Worm (Caenorhabditis elegans) whole organism, late embryonic: ENCODE results near the gene txt-19.
A peak's percentile ranks its signal among the peaks of the same experiment; 100 is the strongest.

Source experiments
- C38D4.7 ChIP-seq: fragments of 200-800 bp; sonication (Bioruptor generic); optimal IDR thresholded peaks from 2 replicates; lab custom pipeline; 2018; ENCODE audit warnings: mild to moderate bottlenecking, missing genetic modification characterization, moderate library complexity, missing compliant biosample characterization
- F13H6.1 ChIP-seq: sonication (generic microtip); optimal IDR thresholded peaks from 2 replicates; lab custom pipeline; 2016; ENCODE audit warnings: missing genetic modification characterization, missing compliant biosample characterization
- K02D7.2 ChIP-seq: sonication (generic microtip); optimal IDR thresholded peaks from 2 replicates; lab custom pipeline; 2017; ENCODE audit warnings: mild to moderate bottlenecking, missing genetic modification characterization, missing compliant biosample characterization
- ceh-2 ChIP-seq: sonication (generic microtip); optimal IDR thresholded peaks from 2 replicates; lab custom pipeline; 2016; ENCODE audit warnings: missing genotype, missing genetic modification characterization, missing compliant biosample characterization
- ceh-22 ChIP-seq: sonication (generic microtip); optimal IDR thresholded peaks from 2 replicates; lab custom pipeline; 2017; ENCODE audit warnings: missing biosample characterization, missing genetic modification characterization
- ceh-24 ChIP-seq: sonication (generic microtip); optimal IDR thresholded peaks from 2 replicates; lab custom pipeline; 2016; ENCODE audit warnings: mild to moderate bottlenecking, missing genetic modification characterization, missing compliant biosample characterization
- ceh-31 ChIP-seq: sonication (generic microtip); optimal IDR thresholded peaks from 2 replicates; lab custom pipeline; 2016; ENCODE audit warnings: missing genetic modification characterization, missing compliant biosample characterization
- ceh-34 ChIP-seq: sonication (generic microtip); optimal IDR thresholded peaks from 2 replicates; lab custom pipeline; 2016; ENCODE audit warnings: mild to moderate bottlenecking, missing genetic modification characterization, missing compliant biosample characterization
- ceh-48 ChIP-seq: sonication (generic microtip); optimal IDR thresholded peaks from 2 replicates; lab custom pipeline; 2016; ENCODE audit warnings: missing genetic modification characterization, inconsistent platforms, missing compliant biosample characterization
- dmd-4 ChIP-seq: sonication (generic microtip); optimal IDR thresholded peaks from 2 replicates; lab custom pipeline; 2016; ENCODE audit warnings: borderline replicate concordance, missing genetic modification characterization, missing compliant biosample characterization
- dve-1 ChIP-seq: sonication (generic microtip); optimal IDR thresholded peaks from 2 replicates; lab custom pipeline; 2017; ENCODE audit warnings: antibody characterized with exemption, mild to moderate bottlenecking, missing genetic modification characterization, missing compliant biosample characterization
- elt-2 ChIP-seq: sonication (generic microtip); optimal IDR thresholded peaks from 2 replicates; lab custom pipeline; 2016; ENCODE audit warnings: missing genetic modification reagents, missing genetic modification characterization, missing compliant biosample characterization
- elt-4 ChIP-seq: sonication (generic microtip); optimal IDR thresholded peaks from 2 replicates; lab custom pipeline; 2016; ENCODE audit warnings: missing genetic modification characterization, missing compliant biosample characterization
- fkh-10 ChIP-seq: fragments of 150-350 bp; optimal IDR thresholded peaks from 2 replicates; lab custom pipeline; 2014; ENCODE audit warnings: missing biosample characterization, missing genetic modification reagents, missing genetic modification characterization
- gmeb-2 ChIP-seq: sonication (generic microtip); optimal IDR thresholded peaks from 2 replicates; lab custom pipeline; 2016; ENCODE audit warnings: missing genetic modification characterization, inconsistent platforms, missing compliant biosample characterization
- hlh-15 ChIP-seq: sonication (generic microtip); optimal IDR thresholded peaks from 2 replicates; lab custom pipeline; 2016; ENCODE audit warnings: missing genetic modification characterization, missing compliant biosample characterization
- hlh-30 ChIP-seq: sonication (generic microtip); optimal IDR thresholded peaks from 2 replicates; lab custom pipeline; 2017; ENCODE audit warnings: antibody characterized with exemption, missing genetic modification characterization, missing compliant biosample characterization; ENCODE audit not compliant: insufficient read depth
- hlh-6 ChIP-seq: sonication (generic microtip); optimal IDR thresholded peaks from 2 replicates; lab custom pipeline; 2016; ENCODE audit warnings: missing genotype, missing genetic modification characterization, missing compliant biosample characterization
- hlh-8 ChIP-seq: sonication (generic microtip); optimal IDR thresholded peaks from 2 replicates; lab custom pipeline; 2016; ENCODE audit warnings: missing genotype, missing genetic modification characterization, missing compliant biosample characterization
- lim-6 ChIP-seq: sonication (generic microtip); optimal IDR thresholded peaks from 2 replicates; lab custom pipeline; 2016; ENCODE audit warnings: missing genetic modification characterization, missing compliant biosample characterization
- madf-2 ChIP-seq: sonication (generic microtip); optimal IDR thresholded peaks from 2 replicates; lab custom pipeline; 2017; ENCODE audit warnings: missing genetic modification characterization, missing compliant biosample characterization
- nfya-1 ChIP-seq: sonication (generic microtip); optimal IDR thresholded peaks from 2 replicates; lab custom pipeline; 2017; ENCODE audit warnings: missing genetic modification characterization, mild to moderate bottlenecking, missing compliant biosample characterization, antibody characterized with exemption, moderate library complexity
- nhr-11 ChIP-seq: fragments of 150-350 bp; optimal IDR thresholded peaks from 2 replicates; lab custom pipeline; 2014; ENCODE audit warnings: missing biosample characterization, missing genetic modification characterization
- npax-4 ChIP-seq: sonication (generic microtip); optimal IDR thresholded peaks from 2 replicates; lab custom pipeline; 2016; ENCODE audit warnings: missing genetic modification characterization, missing compliant biosample characterization
- odd-2 ChIP-seq: sonication (generic microtip); optimal IDR thresholded peaks from 2 replicates; lab custom pipeline; 2017; ENCODE audit warnings: antibody characterized with exemption, mild to moderate bottlenecking, missing genetic modification characterization, missing compliant biosample characterization
- pat-9 ChIP-seq: fragments of 200-800 bp; sonication (Bioruptor generic); optimal IDR thresholded peaks from 2 replicates; lab custom pipeline; 2018; ENCODE audit warnings: mild to moderate bottlenecking, missing genetic modification characterization, moderate library complexity, missing compliant biosample characterization
- pax-1 ChIP-seq: fragments of 150-350 bp; optimal IDR thresholded peaks from 2 replicates; lab custom pipeline; 2014; ENCODE audit warnings: missing biosample characterization, missing genetic modification characterization
- pha-4 ChIP-seq: fragments of 150-350 bp; optimal IDR thresholded peaks from 2 replicates; lab custom pipeline; 2018; ENCODE audit warnings: missing biosample characterization, missing genetic modification reagents, missing genetic modification characterization
- rnt-1 ChIP-seq: sonication (generic microtip); optimal IDR thresholded peaks from 2 replicates; lab custom pipeline; 2016; ENCODE audit warnings: missing genetic modification characterization, missing compliant biosample characterization
- sdc-2 ChIP-seq: sonication (generic microtip); optimal IDR thresholded peaks from 2 replicates; lab custom pipeline; 2016; ENCODE audit warnings: missing genotype, missing genetic modification characterization, missing compliant biosample characterization
- syd-9 ChIP-seq: sonication (generic microtip); optimal IDR thresholded peaks from 2 replicates; lab custom pipeline; 2016; ENCODE audit warnings: mild to moderate bottlenecking, missing genetic modification characterization, moderate library complexity, missing compliant biosample characterization
- ttx-3 ChIP-seq: sonication (generic microtip); optimal IDR thresholded peaks from 2 replicates; lab custom pipeline; 2016; ENCODE audit warnings: missing genetic modification reagents, missing genetic modification characterization, missing compliant biosample characterization
- ztf-16 ChIP-seq: sonication (generic microtip); optimal IDR thresholded peaks from 2 replicates; lab custom pipeline; 2017; ENCODE audit warnings: missing genetic modification characterization, missing compliant biosample characterization

txt-19 gene

DNA sequence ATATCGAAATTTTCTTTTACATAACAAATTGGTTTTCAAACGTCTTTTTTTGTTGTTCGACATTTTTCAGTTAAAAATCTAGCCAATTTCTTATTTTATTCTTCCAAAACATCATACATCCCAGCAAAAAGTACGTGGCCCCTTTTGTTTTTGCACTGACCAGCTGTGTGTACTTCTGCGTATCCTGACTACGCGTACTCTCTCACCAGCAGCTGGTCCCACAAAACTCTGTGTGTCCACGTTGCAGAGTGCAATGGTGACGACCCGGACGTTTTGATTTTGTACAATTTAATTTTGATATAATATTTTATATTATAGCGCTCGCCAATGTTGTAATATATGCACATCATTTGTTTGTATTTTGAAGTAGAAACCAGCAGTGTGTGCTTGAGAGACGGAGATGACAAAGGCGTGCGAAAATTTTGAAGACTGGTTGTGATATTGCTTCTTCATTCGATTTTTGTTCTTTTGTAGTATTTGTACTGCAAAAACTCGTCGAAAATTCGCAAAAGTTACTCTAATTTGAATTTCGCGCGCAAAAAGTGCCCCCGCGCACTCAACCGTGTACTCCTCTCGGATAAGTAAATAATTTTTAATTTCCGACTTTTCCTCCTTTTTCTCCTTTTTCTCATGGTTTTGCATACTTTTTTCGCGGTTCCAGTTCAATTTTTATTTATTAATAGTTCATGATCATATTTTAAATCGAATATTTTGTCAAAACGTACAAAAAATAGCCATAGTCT, 8.8 kb downstream of the txt-19 start:
- TF ChIP-seq elt-2 (tag; lab: Kevin White, UChicago) (peak; percentile 38), ceh-31 (tag; lab: Kevin White, UChicago) (no peak), dmd-4 (no peak), hlh-8 (tag; lab: Kevin White, UChicago) (peak; percentile 37), nfya-1 (tag; lab: Kevin White, UChicago) (peak; percentile 14)

DNA sequence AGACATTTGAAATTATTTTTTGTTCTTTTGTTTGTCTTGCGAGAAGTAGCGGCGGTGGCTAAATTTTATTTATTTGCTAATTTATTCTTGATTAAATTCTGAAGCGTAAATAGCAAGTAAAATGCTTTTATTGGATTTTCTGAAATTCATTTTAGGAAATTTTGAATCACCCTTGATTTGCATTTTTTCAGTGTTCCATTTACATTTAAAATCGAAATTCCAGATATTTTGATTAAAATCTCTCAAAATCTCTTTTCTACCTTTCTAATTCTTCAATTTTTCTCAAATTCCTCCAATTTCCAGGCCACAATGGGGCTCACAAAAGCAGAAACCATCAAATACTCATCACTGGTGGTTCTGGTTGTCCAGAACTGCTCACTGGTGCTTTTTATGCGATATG, 9.5 kb downstream of the txt-19 start, which contains the start of gene nstp-5:
Gene nstp-5 (plus strand): TSS at position 301 of the 400 bp plus-strand sequence.
- TF ChIP-seq K02D7.2, result no peak
- TF ChIP-seq nhr-11 (tag; lab: Kevin White, UChicago), result no peak
- no peak for TF ChIP-seq rnt-1
- no peak for TF ChIP-seq hlh-6
- no peak for TF ChIP-seq pax-1 (tag; lab: Kevin White, UChicago)
- no peak for TF ChIP-seq ttx-3 (tag; lab: Kevin White, UChicago)
- no peak for TF ChIP-seq pat-9 (tag; lab: Kevin White, UChicago)
- no peak for TF ChIP-seq ztf-16
- TF ChIP-seq ceh-48 (tag; lab: Kevin White, UChicago), result no peak
- TF ChIP-seq elt-4 (tag; lab: Kevin White, UChicago), result no peak
- no peak for TF ChIP-seq ceh-31 (tag; lab: Kevin White, UChicago)
- TF ChIP-seq syd-9 (tag; lab: Kevin White, UChicago), result no peak
- TF ChIP-seq sdc-2 (tag; lab: Kevin White, UChicago), result no peak
- TF ChIP-seq ceh-34, result no peak
- TF ChIP-seq, all 69 proteins: peak for 0

DNA sequence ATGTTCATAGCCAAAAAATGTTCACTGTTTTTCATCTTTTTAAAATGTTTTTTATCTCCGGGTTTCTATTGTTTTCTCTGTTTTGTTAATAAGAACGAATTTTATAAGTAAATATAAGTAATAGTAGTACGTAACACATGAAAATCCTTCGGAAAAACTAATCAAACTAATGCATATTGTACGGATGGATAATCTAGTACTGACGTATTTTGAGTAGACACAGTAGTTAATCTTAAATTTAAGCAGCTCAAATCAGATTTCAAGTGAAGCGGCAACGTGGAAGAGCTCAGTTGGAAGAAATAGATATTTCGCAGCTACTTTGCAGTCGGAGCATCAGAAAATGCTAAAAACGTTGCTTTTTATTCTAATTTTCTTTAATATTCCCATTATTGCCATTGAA, 14.1 kb downstream of the txt-19 start, which contains the start of gene gcy-18:
Gene gcy-18 (plus strand): TSS at position 301 of the 400 bp plus-strand sequence.
- no peak for TF ChIP-seq ceh-34
- TF ChIP-seq ceh-22 (tag; lab: Kevin White, UChicago), result no peak
- no peak for TF ChIP-seq gmeb-2
- no peak for TF ChIP-seq npax-4 (tag; lab: Kevin White, UChicago)
- no peak for TF ChIP-seq fkh-10 (GFP tag; lab: Kevin White, UChicago)
- no peak for TF ChIP-seq lim-6 (tag; lab: Kevin White, UChicago)
- no peak for TF ChIP-seq pax-1 (tag; lab: Kevin White, UChicago)

DNA sequence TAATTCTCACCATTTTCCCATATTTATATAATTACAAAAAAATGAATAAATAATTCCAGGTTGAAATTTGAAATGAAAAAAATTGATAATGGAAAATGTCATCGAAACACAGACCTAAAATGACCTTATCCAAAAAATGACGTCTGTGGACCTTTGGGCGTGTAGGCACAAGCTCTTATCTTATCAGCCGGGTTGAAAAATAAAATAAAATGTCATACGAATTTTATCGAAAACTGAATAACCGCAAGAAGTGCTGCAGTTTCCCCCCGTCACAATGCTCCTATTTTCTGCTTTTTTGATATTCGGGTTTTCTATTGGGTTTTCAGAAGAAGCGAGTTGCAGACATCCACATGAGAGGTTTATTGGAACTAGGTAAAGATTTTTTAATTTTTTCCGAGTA, 20.2 kb downstream of the txt-19 start, which contains the start of gene clec-186:
Gene clec-186 (plus strand): TSS at position 226 of the 400 bp plus-strand sequence.
- TF ChIP-seq ceh-2, result no peak
- peak; percentile 46 for TF ChIP-seq elt-2 (tag; lab: Kevin White, UChicago)

DNA sequence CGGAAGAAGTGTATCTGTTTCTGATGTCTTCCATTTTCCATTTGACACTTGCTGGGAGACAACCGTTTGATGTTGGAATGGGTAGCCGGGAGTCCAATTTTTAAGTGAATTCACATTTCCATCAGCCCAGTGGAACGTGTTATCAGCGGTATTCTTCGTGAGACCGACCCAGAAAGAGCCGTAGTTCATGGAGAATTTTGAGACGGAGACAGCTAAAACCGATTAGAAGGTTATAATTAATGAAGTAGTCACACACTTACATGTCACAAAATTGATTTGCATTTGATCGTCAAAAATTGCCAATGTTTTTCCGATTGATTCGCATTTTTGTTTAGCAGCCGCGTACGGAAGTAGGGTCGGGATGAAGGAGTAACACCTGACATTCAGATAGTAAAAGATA, 23.7 kb downstream of the txt-19 start:
- TF ChIP-seq madf-2 (tag; lab: Kevin White, UChicago) (no peak), hlh-30 (tag; lab: Kevin White, UChicago) (no peak), ceh-24 (tag; lab: Kevin White, UChicago) (no peak), hlh-15 (tag; lab: Kevin White, UChicago) (no peak), gmeb-2 (no peak), odd-2 (tag; lab: Kevin White, UChicago) (no peak), F13H6.1 (no peak), pat-9 (tag; lab: Kevin White, UChicago) (no peak), dve-1 (tag; lab: Kevin White, UChicago) (no peak), pax-1 (tag; lab: Kevin White, UChicago) (no peak), pha-4 (tag; lab: Kevin White, UChicago) (no peak), C38D4.7 (GFP tag; lab: Kevin White, UChicago) (no peak)
